Fruit fly (Drosophila melanogaster): ENCODE data around the gene robo2.

robo2 gene

dm6 chr2L:1456822-1457221 lies 36.6 kb upstream of the robo2 start:
- no peak for TF ChIP-seq Crg-1 (GFP tag; optimal IDR thresholded peaks at IDR 0.05)
- TF ChIP-seq ovo (GFP tag; optimal IDR thresholded peaks at IDR 0.05): no peak
- TF ChIP-seq kay (GFP tag; ENCODE audit: borderline replicate concordance): no peak
- no peak for TF ChIP-seq bab1 (GFP tag; optimal IDR thresholded peaks at IDR 0.05)

dm6 chr2L:1456305-1456704 lies 36.1 kb upstream of the robo2 start:
- TF ChIP-seq CG11617 (GFP tag; optimal IDR thresholded peaks at IDR 0.05): no peak
- TF ChIP-seq pad (GFP tag; optimal IDR thresholded peaks at IDR 0.05): no peak
- TF ChIP-seq Crg-1 (GFP tag; optimal IDR thresholded peaks at IDR 0.05): no peak
- TF ChIP-seq ovo (GFP tag; optimal IDR thresholded peaks at IDR 0.05): no peak
- TF ChIP-seq Clk (GFP tag; optimal IDR thresholded peaks at IDR 0.05): no peak
- no peak for TF ChIP-seq Hr96 (GFP tag; optimal IDR thresholded peaks at IDR 0.05)
- TF ChIP-seq CG33017 (tag; optimal IDR thresholded peaks at IDR 0.05): no peak
- TF ChIP-seq Mnt (GFP tag; optimal IDR thresholded peaks at IDR 0.05): no peak
- TF ChIP-seq CG12768 (GFP tag; optimal IDR thresholded peaks at IDR 0.05): no peak

- no peak for TF ChIP-seq CG7045 (GFP tag; optimal IDR thresholded peaks at IDR 0.05)
Observed at dm6 chr2L:1455498-1455897, 35.2 kb upstream of the robo2 start.

dm6 chr2L:1449718-1450441 lies 29.6 kb upstream of the robo2 start:
- TF ChIP-seq cic (GFP tag; optimal IDR thresholded peaks at IDR 0.05) (no peak), kay (GFP tag; ENCODE audit: borderline replicate concordance) (no peak), Clk (GFP tag; optimal IDR thresholded peaks at IDR 0.05) (no peak), pad (GFP tag; optimal IDR thresholded peaks at IDR 0.05) (no peak)

dm6 chr2L:1448188-1448587 lies 27.9 kb upstream of the robo2 start:
- TF ChIP-seq toe (GFP tag; optimal IDR thresholded peaks at IDR 0.05): no peak
- no peak for TF ChIP-seq ovo (GFP tag; optimal IDR thresholded peaks at IDR 0.05)
- TF ChIP-seq bab1 (GFP tag; optimal IDR thresholded peaks at IDR 0.05): no peak
- no peak for TF ChIP-seq CG11617 (GFP tag; optimal IDR thresholded peaks at IDR 0.05)

- no peak for TF ChIP-seq CG12768 (GFP tag; optimal IDR thresholded peaks at IDR 0.05)
- no peak for TF ChIP-seq CG14711 (tag; optimal IDR thresholded peaks at IDR 0.05)
- TF ChIP-seq CG7045 (GFP tag; optimal IDR thresholded peaks at IDR 0.05): no peak
- TF ChIP-seq Crg-1 (GFP tag; optimal IDR thresholded peaks at IDR 0.05): no peak
- TF ChIP-seq tj (GFP tag; optimal IDR thresholded peaks at IDR 0.05): no peak
- TF ChIP-seq cic (GFP tag; optimal IDR thresholded peaks at IDR 0.05): no peak
- TF ChIP-seq bab1 (GFP tag; optimal IDR thresholded peaks at IDR 0.05): no peak
- no peak for TF ChIP-seq ovo (GFP tag; optimal IDR thresholded peaks at IDR 0.05)
- no peak for TF ChIP-seq CG11617 (GFP tag; optimal IDR thresholded peaks at IDR 0.05)
- TF ChIP-seq CG33017 (tag; optimal IDR thresholded peaks at IDR 0.05): no peak
- no peak for TF ChIP-seq CG1620 (GFP tag; optimal IDR thresholded peaks at IDR 0.05)
- TF ChIP-seq CG5204 (GFP tag; optimal IDR thresholded peaks at IDR 0.05): no peak
- no peak for TF ChIP-seq cnc (optimal IDR thresholded peaks at IDR 0.05)
- TF ChIP-seq Mnt (GFP tag; optimal IDR thresholded peaks at IDR 0.05): no peak
- TF ChIP-seq Clk (GFP tag; optimal IDR thresholded peaks at IDR 0.05): no peak
- TF ChIP-seq Hr96 (GFP tag; optimal IDR thresholded peaks at IDR 0.05): no peak
- no peak for TF ChIP-seq CG7101 (tag; optimal IDR thresholded peaks at IDR 0.05)
- no peak for TF ChIP-seq kay (GFP tag; ENCODE audit: borderline replicate concordance)
- no peak for TF ChIP-seq toe (GFP tag; optimal IDR thresholded peaks at IDR 0.05)
- TF ChIP-seq pad (GFP tag; optimal IDR thresholded peaks at IDR 0.05): no peak
Observed at dm6 chr2L:1447652-1448051, 27.4 kb upstream of the robo2 start.

dm6 chr2L:1446740-1447139 lies 26.5 kb upstream of the robo2 start:
- TF ChIP-seq Hr96 (GFP tag; optimal IDR thresholded peaks at IDR 0.05): no peak
- TF ChIP-seq CG33017 (tag; optimal IDR thresholded peaks at IDR 0.05): no peak

dm6 chr2L:1445048-1445447 lies 24.8 kb upstream of the robo2 start:
- TF ChIP-seq toe (GFP tag; optimal IDR thresholded peaks at IDR 0.05) (no peak), kay (GFP tag; ENCODE audit: borderline replicate concordance) (no peak), pad (GFP tag; optimal IDR thresholded peaks at IDR 0.05) (no peak), CG7101 (tag; optimal IDR thresholded peaks at IDR 0.05) (no peak), Mnt (GFP tag; optimal IDR thresholded peaks at IDR 0.05) (no peak), Hr96 (GFP tag; optimal IDR thresholded peaks at IDR 0.05) (no peak), Crg-1 (GFP tag; optimal IDR thresholded peaks at IDR 0.05) (no peak), cnc (optimal IDR thresholded peaks at IDR 0.05) (no peak), CG1620 (GFP tag; optimal IDR thresholded peaks at IDR 0.05) (no peak), CG5204 (GFP tag; optimal IDR thresholded peaks at IDR 0.05) (no peak), bab1 (GFP tag; optimal IDR thresholded peaks at IDR 0.05) (no peak), Clk (GFP tag; optimal IDR thresholded peaks at IDR 0.05) (no peak), CG14711 (tag; optimal IDR thresholded peaks at IDR 0.05) (no peak), CG11617 (GFP tag; optimal IDR thresholded peaks at IDR 0.05) (no peak), CG12768 (GFP tag; optimal IDR thresholded peaks at IDR 0.05) (no peak)

All from whole organism, adult.